Worm (Caenorhabditis elegans) whole organism, late embryonic: ENCODE data around the gene F32H5.1.

Experiments used
- C08G9.2 ChIP-seq: sonication (generic microtip); optimal IDR thresholded peaks from 2 replicates; lab custom pipeline; 2016; ENCODE audit warnings: mild to moderate bottlenecking, missing genetic modification characterization, moderate library complexity, missing compliant biosample characterization
- C38D4.7 ChIP-seq: fragments of 200-800 bp; sonication (Bioruptor generic); optimal IDR thresholded peaks from 2 replicates; lab custom pipeline; 2018; ENCODE audit warnings: mild to moderate bottlenecking, missing genetic modification characterization, moderate library complexity, missing compliant biosample characterization
- F13H6.1 ChIP-seq: sonication (generic microtip); optimal IDR thresholded peaks from 2 replicates; lab custom pipeline; 2016; ENCODE audit warnings: missing genetic modification characterization, missing compliant biosample characterization
- ama-1 ChIP-seq: fragments of 150-350 bp; optimal IDR thresholded peaks from 2 replicates; lab custom pipeline; 2014
- ceh-18 ChIP-seq: sonication (generic microtip); optimal IDR thresholded peaks from 2 replicates; lab custom pipeline; 2016; ENCODE audit warnings: missing genetic modification characterization, missing compliant biosample characterization
- ceh-31 ChIP-seq: sonication (generic microtip); optimal IDR thresholded peaks from 2 replicates; lab custom pipeline; 2016; ENCODE audit warnings: missing genetic modification characterization, missing compliant biosample characterization
- ceh-45 ChIP-seq: fragments of 200-800 bp; sonication (Bioruptor generic); IDR thresholded peaks from 2 replicates; pipeline ENCODE4 v1.3.6; 2022; ENCODE audit warnings: missing genetic modification reagents, missing genetic modification characterization, missing compliant biosample characterization
- ceh-6 ChIP-seq: fragments of 200-800 bp; sonication (Bioruptor generic); optimal IDR thresholded peaks from 2 replicates; lab custom pipeline; 2018; ENCODE audit warnings: mild to moderate bottlenecking, missing genetic modification characterization, missing compliant biosample characterization
- che-1 ChIP-seq: sonication (generic microtip); optimal IDR thresholded peaks from 2 replicates; lab custom pipeline; 2016; ENCODE audit warnings: mild to moderate bottlenecking, missing genetic modification characterization, missing compliant biosample characterization
- dve-1 ChIP-seq: sonication (generic microtip); optimal IDR thresholded peaks from 2 replicates; lab custom pipeline; 2017; ENCODE audit warnings: antibody characterized with exemption, mild to moderate bottlenecking, missing genetic modification characterization, missing compliant biosample characterization
- elt-2 ChIP-seq: sonication (generic microtip); optimal IDR thresholded peaks from 2 replicates; lab custom pipeline; 2016; ENCODE audit warnings: missing genetic modification reagents, missing genetic modification characterization, missing compliant biosample characterization
- eyg-1 ChIP-seq: sonication (generic microtip); optimal IDR thresholded peaks from 2 replicates; lab custom pipeline; 2016; ENCODE audit warnings: missing genotype, missing genetic modification characterization, missing compliant biosample characterization
- fax-1 ChIP-seq: sonication (generic microtip); optimal IDR thresholded peaks from 2 replicates; lab custom pipeline; 2016; ENCODE audit warnings: missing genotype, missing genetic modification characterization, missing compliant biosample characterization
- fkh-10 ChIP-seq: fragments of 150-350 bp; optimal IDR thresholded peaks from 2 replicates; lab custom pipeline; 2014; ENCODE audit warnings: missing biosample characterization, missing genetic modification reagents, missing genetic modification characterization
- gmeb-2 ChIP-seq: sonication (generic microtip); optimal IDR thresholded peaks from 2 replicates; lab custom pipeline; 2016; ENCODE audit warnings: missing genetic modification characterization, inconsistent platforms, missing compliant biosample characterization
- hlh-15 ChIP-seq: sonication (generic microtip); optimal IDR thresholded peaks from 2 replicates; lab custom pipeline; 2016; ENCODE audit warnings: missing genetic modification characterization, missing compliant biosample characterization
- hlh-30 ChIP-seq: sonication (generic microtip); optimal IDR thresholded peaks from 2 replicates; lab custom pipeline; 2017; ENCODE audit warnings: antibody characterized with exemption, missing genetic modification characterization, missing compliant biosample characterization; ENCODE audit not compliant: insufficient read depth
- hlh-8 ChIP-seq: sonication (generic microtip); optimal IDR thresholded peaks from 2 replicates; lab custom pipeline; 2016; ENCODE audit warnings: missing genotype, missing genetic modification characterization, missing compliant biosample characterization
- lin-11 ChIP-seq: fragments of 200-800 bp; sonication (Bioruptor generic); optimal IDR thresholded peaks from 2 replicates; lab custom pipeline; 2018; ENCODE audit warnings: mild to moderate bottlenecking, missing genetic modification characterization, missing compliant biosample characterization
- madf-2 ChIP-seq: sonication (generic microtip); optimal IDR thresholded peaks from 2 replicates; lab custom pipeline; 2017; ENCODE audit warnings: missing genetic modification characterization, missing compliant biosample characterization
- mec-3 ChIP-seq: sonication (generic microtip); optimal IDR thresholded peaks from 2 replicates; lab custom pipeline; 2016; ENCODE audit warnings: borderline replicate concordance, missing genetic modification characterization, missing compliant biosample characterization
- npax-4 ChIP-seq: sonication (generic microtip); optimal IDR thresholded peaks from 2 replicates; lab custom pipeline; 2016; ENCODE audit warnings: missing genetic modification characterization, missing compliant biosample characterization
- pax-1 ChIP-seq: fragments of 150-350 bp; optimal IDR thresholded peaks from 2 replicates; lab custom pipeline; 2014; ENCODE audit warnings: missing biosample characterization, missing genetic modification characterization
- pha-2 ChIP-seq: sonication (generic microtip); optimal IDR thresholded peaks from 2 replicates; lab custom pipeline; 2017; ENCODE audit warnings: mild to moderate bottlenecking, missing genetic modification characterization, missing compliant biosample characterization
- ref-2 ChIP-seq: sonication (generic microtip); optimal IDR thresholded peaks from 2 replicates; lab custom pipeline; 2016; ENCODE audit warnings: missing genetic modification characterization, missing compliant biosample characterization
- tbx-2 ChIP-seq: sonication (generic microtip); optimal IDR thresholded peaks from 2 replicates; lab custom pipeline; 2016; ENCODE audit warnings: missing genetic modification characterization, missing compliant biosample characterization
- unc-3 ChIP-seq, 2 experiments: fragments of 200-800 bp in 1 of 2; sonication (Bioruptor generic) in 1 of 2; sonication (generic microtip) in 1 of 2; conservative IDR thresholded peaks in 1 of 2; optimal IDR thresholded peaks in 1 of 2; 2 replicates each; pipeline versions ENCODE4 v1.3.6 to Lab custom; 2016 to 2022; ENCODE audit warnings: missing compliant biosample characterization in 2 of 2, missing genetic modification characterization in 2 of 2, missing genetic modification reagents in 1 of 2
- unc-42 ChIP-seq: sonication (generic microtip); optimal IDR thresholded peaks from 2 replicates; lab custom pipeline; 2016; ENCODE audit warnings: missing genotype, missing genetic modification characterization, missing compliant biosample characterization
- unc-55 ChIP-seq: sonication (generic microtip); optimal IDR thresholded peaks from 2 replicates; lab custom pipeline; 2017; ENCODE audit warnings: missing biosample characterization, missing genetic modification reagents, missing genetic modification characterization
- unc-86 ChIP-seq: sonication (generic microtip); optimal IDR thresholded peaks from 2 replicates; lab custom pipeline; 2016; ENCODE audit warnings: missing genetic modification characterization, missing compliant biosample characterization
- zip-5 ChIP-seq: sonication (generic microtip); optimal IDR thresholded peaks from 2 replicates; lab custom pipeline; 2016; ENCODE audit warnings: missing genetic modification characterization, missing compliant biosample characterization
- ztf-16 ChIP-seq: sonication (generic microtip); optimal IDR thresholded peaks from 2 replicates; lab custom pipeline; 2017; ENCODE audit warnings: missing genetic modification characterization, missing compliant biosample characterization

The F32H5.1 gene

DNA sequence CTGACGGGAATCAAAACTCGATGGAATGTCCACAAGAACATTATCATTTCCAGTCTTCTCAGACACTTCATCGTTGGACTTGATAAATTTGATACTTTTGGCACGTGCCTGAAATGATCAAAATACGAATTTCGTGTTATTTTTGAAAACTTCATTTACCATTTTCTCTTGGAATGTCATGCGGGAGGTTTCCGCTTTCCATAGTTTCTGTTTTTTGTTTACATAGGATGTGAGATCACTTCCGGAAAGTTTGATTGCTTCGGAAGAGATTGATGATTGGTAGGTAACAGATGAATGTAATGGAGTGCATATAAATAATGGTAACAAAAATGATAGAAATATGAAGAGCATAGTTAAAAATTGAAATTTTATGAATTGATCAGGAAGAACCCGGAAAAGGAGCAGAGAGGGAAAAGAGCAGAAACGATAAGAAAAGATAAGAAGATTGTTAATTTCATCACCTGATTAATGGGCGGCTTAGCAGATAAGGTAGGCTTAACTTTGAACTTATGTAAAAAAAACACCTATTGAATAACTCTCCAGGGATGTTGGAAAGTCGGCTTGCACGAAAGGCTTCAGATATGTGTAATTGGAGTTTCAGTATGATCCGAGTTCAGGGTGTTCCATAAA lies at the start of gene F32H5.1:
TSS of gene F32H5.1 (minus strand) at position 386 of the 630 bp plus-strand sequence.
- peak; percentile 19 for TF ChIP-seq elt-2 (tag; lab: Kevin White, UChicago)
- TF ChIP-seq mec-3 (tag; lab: Kevin White, UChicago): no peak

DNA sequence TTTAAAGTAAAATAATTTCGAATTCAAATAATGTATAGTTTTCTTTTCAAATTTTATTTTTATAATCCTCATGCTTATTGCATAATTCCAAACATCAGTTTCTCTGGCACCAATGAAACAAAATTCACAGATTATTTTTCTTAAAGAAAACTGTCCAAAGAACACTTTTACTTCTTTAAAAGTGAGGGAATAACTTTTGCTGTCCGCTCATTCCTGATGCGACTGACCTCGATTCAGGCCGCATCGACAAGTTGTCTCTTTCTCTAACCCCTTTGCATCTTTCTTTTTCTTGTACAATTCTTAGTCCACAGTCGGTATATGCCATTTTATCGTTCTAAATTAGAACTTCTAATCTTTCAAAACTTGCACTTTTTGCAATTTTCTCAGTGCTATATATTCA lies 48.7 kb upstream of the F32H5.1 start, which contains the start of gene F53F1.2:
TSS of gene F53F1.2 (plus strand) at position 306 of the 400 bp plus-strand sequence.
- TF ChIP-seq pha-2 (tag; lab: Kevin White, UChicago) (no peak), zip-5 (tag; lab: Kevin White, UChicago) (no peak), hlh-15 (tag; lab: Kevin White, UChicago) (no peak), F13H6.1 (tag; lab: Kevin White, UChicago) (no peak), unc-3 (GFP tag; conservative IDR thresholded peaks at IDR 0.05; lab: Robert Waterston, UW) (no peak), unc-3 (tag; optimal IDR thresholded peaks at IDR 0.05; lab: Kevin White, UChicago) (no peak), ceh-6 (GFP tag; lab: Kevin White, UChicago) (no peak), C08G9.2 (tag; lab: Kevin White, UChicago) (no peak), ceh-18 (tag; lab: Kevin White, UChicago) (no peak), hlh-8 (tag; lab: Kevin White, UChicago) (no peak), C38D4.7 (GFP tag; lab: Kevin White, UChicago) (no peak), fax-1 (tag; lab: Kevin White, UChicago) (no peak)

DNA sequence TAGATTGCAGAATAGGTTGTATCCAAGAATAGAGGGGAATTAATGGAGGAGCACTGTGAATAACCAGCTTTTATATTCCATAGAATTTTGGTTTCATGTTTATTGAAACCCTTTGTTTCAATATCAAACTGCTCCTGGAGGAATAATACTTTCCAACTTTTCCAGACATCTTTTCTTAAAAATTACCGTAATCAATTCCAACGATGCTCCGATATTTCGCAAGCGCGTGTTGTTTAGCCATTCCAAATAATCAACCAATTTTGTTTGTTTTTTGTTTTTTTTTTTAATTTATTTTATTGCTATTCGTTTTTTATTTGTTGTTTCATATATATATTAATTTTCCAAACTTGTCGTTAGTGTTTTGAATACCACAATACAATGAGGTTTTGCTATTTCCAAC lies 48.2 kb upstream of the F32H5.1 start, which contains the start of gene cutl-1:
TSS of gene cutl-1 (minus strand) at position 83 of the 400 bp plus-strand sequence.
- TF ChIP-seq ceh-45 (GFP tag; lab: Robert Waterston, UW) (no peak), ama-1 (lab: Kevin White, UChicago) (no peak), ceh-6 (GFP tag; lab: Kevin White, UChicago) (no peak), ztf-16 (tag; lab: Kevin White, UChicago) (no peak), dve-1 (no peak), lin-11 (tag; lab: Kevin White, UChicago) (no peak), eyg-1 (no peak), elt-2 (tag; lab: Kevin White, UChicago) (no peak), fkh-10 (GFP tag; lab: Kevin White, UChicago) (no peak), gmeb-2 (tag; lab: Kevin White, UChicago) (no peak), npax-4 (no peak), ref-2 (tag; lab: Kevin White, UChicago) (no peak), unc-86 (no peak), che-1 (tag; lab: Kevin White, UChicago) (no peak), tbx-2 (tag; lab: Kevin White, UChicago) (no peak)

DNA sequence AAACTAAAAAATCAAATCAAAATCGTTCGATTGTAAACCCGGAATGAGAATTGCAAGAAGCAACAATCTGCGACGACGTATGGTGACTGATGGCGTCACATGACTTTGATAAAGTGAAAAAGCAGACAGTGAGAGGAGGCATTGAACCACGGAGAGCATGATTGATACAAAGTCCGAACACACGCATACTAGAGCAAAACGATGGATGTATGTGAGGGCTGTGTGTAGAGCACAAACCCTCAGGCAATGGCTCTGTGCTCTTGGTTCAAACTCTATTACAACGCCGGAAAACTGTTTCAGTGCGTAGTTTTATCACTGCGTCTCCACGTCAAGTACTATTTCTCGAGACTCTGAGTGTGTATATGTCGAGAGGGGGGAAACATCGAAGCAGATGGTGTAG lies 44.7 kb upstream of the F32H5.1 start:
- TF ChIP-seq unc-55 (GFP tag; lab: Kevin White, UChicago) (peak; percentile 83), ceh-18 (tag; lab: Kevin White, UChicago) (peak; percentile 34), hlh-30 (peak; percentile 40), madf-2 (tag; lab: Kevin White, UChicago) (no peak)

DNA sequence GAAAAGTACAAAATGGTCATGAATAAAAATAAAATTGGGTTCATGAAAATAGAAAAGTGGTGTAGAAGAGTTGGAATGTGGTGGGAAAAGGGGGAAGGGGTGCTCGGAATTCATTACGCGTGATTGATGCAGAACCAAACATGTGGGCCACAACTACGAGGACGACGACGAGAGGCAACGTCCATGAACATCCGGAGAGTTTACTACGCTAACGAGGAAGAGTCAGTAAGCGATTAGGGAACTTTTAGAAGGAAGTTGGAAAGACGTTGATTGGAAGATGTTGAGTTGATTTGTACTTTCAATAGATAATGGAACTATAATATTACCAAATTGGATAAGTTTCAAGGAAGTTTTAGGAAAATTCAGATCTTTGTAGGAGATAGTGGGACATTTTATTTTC lies 43.8 kb upstream of the F32H5.1 start:
- TF ChIP-seq F13H6.1 (tag; lab: Kevin White, UChicago) (no peak), pax-1 (no peak), unc-42 (tag; lab: Kevin White, UChicago) (peak; percentile 62), ceh-31 (tag; lab: Kevin White, UChicago) (peak; percentile 12), che-1 (tag; lab: Kevin White, UChicago) (no peak)
